Fruit fly (Drosophila melanogaster): ENCODE data around the gene CG13999.
A peak's percentile ranks its signal among the peaks of the same experiment; 100 is the strongest.

The CG13999 gene

dm6 chr2L:5927363-5927762, 28.9 kb downstream of the CG13999 start:
- TF ChIP-seq Mnt (GFP tag; optimal IDR thresholded peaks at IDR 0.05), result no peak
- no peak for TF ChIP-seq CG11617 (GFP tag; optimal IDR thresholded peaks at IDR 0.05)
- TF ChIP-seq bab1 (GFP tag; optimal IDR thresholded peaks at IDR 0.05), result no peak
- TF ChIP-seq CG7101 (tag; optimal IDR thresholded peaks at IDR 0.05), result no peak

dm6 chr2L:5925637-5926036, 30.6 kb downstream of the CG13999 start, which contains the start of gene dsf:
Gene dsf, plus strand, starts transcription at chr2L:5925937.
- no peak for TF ChIP-seq CG12768 (GFP tag; optimal IDR thresholded peaks at IDR 0.05)
- no peak for TF ChIP-seq CG7101 (tag; optimal IDR thresholded peaks at IDR 0.05)
- no peak for TF ChIP-seq Clk (GFP tag; optimal IDR thresholded peaks at IDR 0.05)
- TF ChIP-seq toe (GFP tag; optimal IDR thresholded peaks at IDR 0.05), result no peak
- TF ChIP-seq tj (GFP tag; optimal IDR thresholded peaks at IDR 0.05), result no peak
- TF ChIP-seq CG1620 (GFP tag; optimal IDR thresholded peaks at IDR 0.05), result no peak
- no peak for TF ChIP-seq CG33017 (tag; optimal IDR thresholded peaks at IDR 0.05)
- no peak for TF ChIP-seq kay (GFP tag; ENCODE audit: borderline replicate concordance)
- TF ChIP-seq Mnt (GFP tag; optimal IDR thresholded peaks at IDR 0.05), result no peak
- no peak for TF ChIP-seq CG5204 (GFP tag; optimal IDR thresholded peaks at IDR 0.05)
- TF ChIP-seq cnc (optimal IDR thresholded peaks at IDR 0.05), result no peak
- no peak for TF ChIP-seq pad (GFP tag; optimal IDR thresholded peaks at IDR 0.05)
- no peak for TF ChIP-seq cic (GFP tag; optimal IDR thresholded peaks at IDR 0.05)
- no peak for TF ChIP-seq bab1 (GFP tag; optimal IDR thresholded peaks at IDR 0.05)
- no peak for TF ChIP-seq Hr96 (GFP tag; optimal IDR thresholded peaks at IDR 0.05)

- TF ChIP-seq Hr96 (GFP tag; optimal IDR thresholded peaks at IDR 0.05) (no peak), cnc (optimal IDR thresholded peaks at IDR 0.05) (no peak), CG7101 (tag; optimal IDR thresholded peaks at IDR 0.05) (no peak), kay (GFP tag; ENCODE audit: borderline replicate concordance) (no peak), CG33017 (tag; optimal IDR thresholded peaks at IDR 0.05) (no peak), Mnt (GFP tag; optimal IDR thresholded peaks at IDR 0.05) (no peak), CG12768 (GFP tag; optimal IDR thresholded peaks at IDR 0.05) (no peak)
Measured at dm6 chr2L:5925164-5925563, 31.1 kb downstream of the CG13999 start.

dm6 chr2L:5923603-5924138, 32.6 kb downstream of the CG13999 start, which contains the start of gene CG9016:
Gene CG9016, minus strand, starts transcription at chr2L:5923653.
- no peak for TF ChIP-seq ovo (GFP tag; optimal IDR thresholded peaks at IDR 0.05)
- no peak for TF ChIP-seq CG14711 (tag; optimal IDR thresholded peaks at IDR 0.05)
- TF ChIP-seq Hr96 (GFP tag; optimal IDR thresholded peaks at IDR 0.05), result no peak

dm6 chr2L:5910189-5910588, 46.1 kb downstream of the CG13999 start, which contains the start of gene CG14000:
Gene CG14000, minus strand, starts transcription at chr2L:5910289.
- TF ChIP-seq cnc (optimal IDR thresholded peaks at IDR 0.05) (no peak), CG12768 (GFP tag; optimal IDR thresholded peaks at IDR 0.05) (no peak), cic (GFP tag; optimal IDR thresholded peaks at IDR 0.05) (no peak), Crg-1 (GFP tag; optimal IDR thresholded peaks at IDR 0.05) (no peak), CG11617 (GFP tag; optimal IDR thresholded peaks at IDR 0.05) (no peak), toe (GFP tag; optimal IDR thresholded peaks at IDR 0.05) (no peak), ovo (GFP tag; optimal IDR thresholded peaks at IDR 0.05) (no peak), CG1620 (GFP tag; optimal IDR thresholded peaks at IDR 0.05) (no peak), CG7101 (tag; optimal IDR thresholded peaks at IDR 0.05) (no peak), Clk (GFP tag; optimal IDR thresholded peaks at IDR 0.05) (no peak), CG33017 (tag; optimal IDR thresholded peaks at IDR 0.05) (no peak)

dm6 chr2L:5906893-5907850, 49.1 kb downstream of the CG13999 start, which contains the start of gene bchs:
Gene bchs, plus strand, starts transcription at chr2L:5907169.
- no peak for TF ChIP-seq CG33017 (tag; optimal IDR thresholded peaks at IDR 0.05)
- peak; percentile 52 for TF ChIP-seq Crg-1 (GFP tag; optimal IDR thresholded peaks at IDR 0.05)
- TF ChIP-seq cic (GFP tag; optimal IDR thresholded peaks at IDR 0.05), result peak; percentile 97
- peak; percentile 84 for TF ChIP-seq tj (GFP tag; optimal IDR thresholded peaks at IDR 0.05)
- TF ChIP-seq ovo (GFP tag; optimal IDR thresholded peaks at IDR 0.05), result peak; percentile 82
- TF ChIP-seq CG7101 (tag; optimal IDR thresholded peaks at IDR 0.05), result peak; percentile 47
- peak; percentile 27 for TF ChIP-seq CG14711 (tag; optimal IDR thresholded peaks at IDR 0.05)
- peak; percentile 55 for TF ChIP-seq bab1 (GFP tag; optimal IDR thresholded peaks at IDR 0.05)
- TF ChIP-seq Mnt (GFP tag; optimal IDR thresholded peaks at IDR 0.05), result no peak
- peak; percentile 71 for TF ChIP-seq kay (GFP tag; ENCODE audit: borderline replicate concordance)
- peak; percentile 18 for TF ChIP-seq CG7045 (GFP tag; optimal IDR thresholded peaks at IDR 0.05)
- TF ChIP-seq CG5204 (GFP tag; optimal IDR thresholded peaks at IDR 0.05), result peak; percentile 14
- TF ChIP-seq pad (GFP tag; optimal IDR thresholded peaks at IDR 0.05), result peak; percentile 57
- TF ChIP-seq CG11617 (GFP tag; optimal IDR thresholded peaks at IDR 0.05), result no peak
- TF ChIP-seq cnc (optimal IDR thresholded peaks at IDR 0.05), result no peak
- no peak for TF ChIP-seq Clk (GFP tag; optimal IDR thresholded peaks at IDR 0.05)
- peak; percentile 58 for TF ChIP-seq CG1620 (GFP tag; optimal IDR thresholded peaks at IDR 0.05)
- TF ChIP-seq Hr96 (GFP tag; optimal IDR thresholded peaks at IDR 0.05), result peak; percentile 56
- peak; percentile 9 for TF ChIP-seq toe (GFP tag; optimal IDR thresholded peaks at IDR 0.05)
- TF ChIP-seq CG12768 (GFP tag; optimal IDR thresholded peaks at IDR 0.05), result peak; percentile 40

Data from whole organism, adult.